Fruit fly (Drosophila melanogaster): ENCODE measurements around the gene Osi15.

Osi15 gene

DNA sequence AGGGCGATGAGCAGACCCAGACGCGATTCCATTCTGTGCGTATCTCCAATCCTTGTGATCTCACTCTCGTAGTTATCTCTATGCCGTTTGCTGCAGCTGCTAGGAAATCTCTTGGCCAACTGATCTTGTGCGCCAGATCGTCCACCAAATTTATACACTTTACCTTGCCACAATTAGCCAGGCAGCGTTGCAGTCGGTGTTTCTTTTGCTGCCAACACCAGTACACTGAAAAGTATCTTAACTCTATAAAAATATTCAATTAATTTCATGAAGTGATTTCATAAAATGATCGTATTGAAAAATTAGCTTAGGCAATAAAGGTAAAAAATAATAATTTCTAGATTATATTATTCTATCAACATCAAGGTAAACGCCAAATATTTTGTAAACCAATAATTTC, 32.9 kb upstream of the Osi15 start, which contains the start of gene Osi11:
Gene Osi11, minus strand, starts transcription at position 101 of the 400 bp plus-strand sequence.
- TF ChIP-seq usp (GFP tag; optimal IDR thresholded peaks at IDR 0.05) (no peak), Dif (GFP tag; optimal IDR thresholded peaks at IDR 0.05; ENCODE audit: partially characterized antibody) (no peak), lola (GFP tag; optimal IDR thresholded peaks at IDR 0.05) (no peak), CG9705 (GFP tag; optimal IDR thresholded peaks at IDR 0.05) (no peak), Mio (GFP tag; optimal IDR thresholded peaks at IDR 0.05) (no peak), rgr (GFP tag; optimal IDR thresholded peaks at IDR 0.05) (no peak), dmrt93B (GFP tag; optimal IDR thresholded peaks at IDR 0.05) (no peak), fru (GFP tag; optimal IDR thresholded peaks at IDR 0.05) (no peak), pan (optimal IDR thresholded peaks at IDR 0.05) (no peak), Hr78 (GFP tag; optimal IDR thresholded peaks at IDR 0.05) (no peak)

DNA sequence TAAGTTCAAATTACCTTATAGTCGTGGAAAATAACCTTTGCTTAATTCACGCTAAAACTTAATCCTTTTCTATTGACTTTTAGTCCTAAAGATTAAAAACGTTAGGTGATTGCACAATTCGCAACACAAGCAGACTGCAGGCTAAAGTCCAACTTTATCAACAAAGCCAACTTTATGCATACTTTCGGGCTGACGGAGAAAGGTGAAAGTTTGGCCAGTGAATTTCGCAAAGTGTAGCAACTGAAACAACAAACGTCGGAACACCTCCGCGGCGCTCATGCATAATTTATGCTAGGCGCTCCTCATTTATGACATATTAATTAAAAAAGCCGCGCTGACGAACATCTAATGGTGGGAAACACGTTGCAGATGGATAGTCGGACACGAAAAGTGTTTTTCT, 31.6 kb upstream of the Osi15 start:
- TF ChIP-seq dmrt93B (GFP tag; optimal IDR thresholded peaks at IDR 0.05) (no peak), ey (GFP tag; optimal IDR thresholded peaks at IDR 0.05) (no peak), Vsx2 (GFP tag; optimal IDR thresholded peaks at IDR 0.05; ENCODE audit: partially characterized antibody) (no peak), psq (GFP tag; optimal IDR thresholded peaks at IDR 0.05) (no peak), Dif (GFP tag; optimal IDR thresholded peaks at IDR 0.05; ENCODE audit: partially characterized antibody) (no peak), sv (GFP tag; optimal IDR thresholded peaks at IDR 0.05) (no peak), foxo (GFP tag; optimal IDR thresholded peaks at IDR 0.05) (no peak), fru (GFP tag; optimal IDR thresholded peaks at IDR 0.05) (no peak), h (GFP tag; optimal IDR thresholded peaks at IDR 0.05) (no peak)

DNA sequence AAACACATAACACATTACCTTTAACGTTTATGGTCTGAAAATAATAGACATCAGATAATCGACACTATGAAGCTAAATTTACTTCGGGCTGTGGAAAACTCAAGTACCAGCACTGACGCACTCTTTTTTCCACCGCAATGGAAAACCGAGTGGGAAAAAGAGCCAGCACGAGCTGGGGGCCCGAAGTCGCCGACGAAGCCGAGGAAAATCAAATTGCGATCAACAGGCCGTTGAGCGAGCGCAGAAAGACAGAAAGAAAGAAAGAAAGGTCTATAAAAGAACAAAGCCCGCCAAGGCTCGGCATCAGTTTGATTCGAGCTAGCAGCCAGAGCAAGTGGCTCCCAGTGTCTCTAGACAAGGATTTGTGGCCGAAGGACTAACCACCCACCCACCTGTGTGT, 23.4 kb upstream of the Osi15 start, which contains the start of gene Osi12:
Gene Osi12, plus strand, starts transcription at position 301 of the 400 bp plus-strand sequence.
- TF ChIP-seq Hr78 (GFP tag; optimal IDR thresholded peaks at IDR 0.05) = no peak
- no peak for TF ChIP-seq Sp1 (GFP tag; optimal IDR thresholded peaks at IDR 0.05)

DNA sequence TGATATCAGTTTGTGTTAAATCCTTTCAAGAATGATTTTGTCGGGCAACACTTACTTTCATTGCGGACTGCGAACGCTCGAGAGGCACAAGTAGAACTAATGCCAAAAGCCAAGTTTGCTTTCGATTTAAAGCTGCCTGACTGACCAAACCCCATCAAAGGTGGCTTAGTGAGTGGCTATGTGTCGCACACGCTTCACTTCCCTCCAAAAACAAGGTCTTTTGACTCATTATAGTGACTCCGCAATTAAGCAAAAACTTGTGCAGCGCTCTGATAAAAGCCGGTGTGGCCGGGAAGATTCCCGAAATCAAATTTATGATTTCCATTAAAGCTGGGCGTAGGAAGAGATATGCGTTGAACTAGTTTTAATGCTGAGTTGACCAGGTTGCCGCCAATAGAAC, 16.5 kb upstream of the Osi15 start, which contains the start of gene CG15597:
Gene CG15597, minus strand, starts transcription at position 101 of the 400 bp plus-strand sequence.
- TF ChIP-seq Sp1 (GFP tag; optimal IDR thresholded peaks at IDR 0.05) = no peak
- TF ChIP-seq foxo (GFP tag; optimal IDR thresholded peaks at IDR 0.05) = no peak
- no peak for TF ChIP-seq Hnf4 (GFP tag; optimal IDR thresholded peaks at IDR 0.05)
- no peak for TF ChIP-seq jim (GFP tag; optimal IDR thresholded peaks at IDR 0.05)
- no peak for TF ChIP-seq sv (GFP tag; optimal IDR thresholded peaks at IDR 0.05)
- no peak for TF ChIP-seq fru (GFP tag; optimal IDR thresholded peaks at IDR 0.05)
- no peak for TF ChIP-seq CG9705 (GFP tag; optimal IDR thresholded peaks at IDR 0.05)
- no peak for TF ChIP-seq woc (GFP tag; optimal IDR thresholded peaks at IDR 0.05)
- no peak for TF ChIP-seq pan (optimal IDR thresholded peaks at IDR 0.05)
- TF ChIP-seq ey (GFP tag; optimal IDR thresholded peaks at IDR 0.05) = no peak
- no peak for TF ChIP-seq N (GFP tag; optimal IDR thresholded peaks at IDR 0.05)
- TF ChIP-seq lola (GFP tag; optimal IDR thresholded peaks at IDR 0.05) = no peak
- TF ChIP-seq Dif (GFP tag; optimal IDR thresholded peaks at IDR 0.05; ENCODE audit: partially characterized antibody) = no peak
- TF ChIP-seq tai (GFP tag; optimal IDR thresholded peaks at IDR 0.05) = no peak
- TF ChIP-seq Mio (GFP tag; optimal IDR thresholded peaks at IDR 0.05) = no peak
- no peak for TF ChIP-seq br (GFP tag; optimal IDR thresholded peaks at IDR 0.05)
- no peak for TF ChIP-seq usp (GFP tag; optimal IDR thresholded peaks at IDR 0.05)
- TF ChIP-seq HLH106 (tag; optimal IDR thresholded peaks at IDR 0.05) = no peak

DNA sequence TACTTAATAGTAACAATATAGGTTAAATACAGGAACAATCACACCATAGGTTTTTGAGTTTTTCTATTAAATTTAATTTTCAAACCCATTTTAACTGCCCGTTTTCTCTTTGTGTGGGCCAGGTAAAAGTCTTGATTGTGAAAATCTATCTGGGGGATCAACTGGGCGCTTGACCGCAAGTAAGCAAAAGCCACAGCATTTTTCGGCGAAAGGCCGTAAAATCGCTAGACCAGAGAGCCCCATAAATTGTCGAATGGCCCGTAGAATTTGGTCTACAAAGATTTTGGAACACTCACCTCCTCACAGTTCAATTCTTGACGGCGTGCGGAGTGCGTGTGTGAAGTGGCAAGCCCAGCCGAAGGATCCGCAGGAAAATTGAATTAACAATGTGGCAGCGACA, 14.2 kb upstream of the Osi15 start, which contains the start of gene CG15594:
Gene CG15594, plus strand, starts transcription at position 301 of the 400 bp plus-strand sequence.
- TF ChIP-seq Sp1 (GFP tag; optimal IDR thresholded peaks at IDR 0.05) (no peak), Dif (GFP tag; optimal IDR thresholded peaks at IDR 0.05; ENCODE audit: partially characterized antibody) (no peak), woc (GFP tag; optimal IDR thresholded peaks at IDR 0.05) (no peak), jim (GFP tag; optimal IDR thresholded peaks at IDR 0.05) (no peak), N (GFP tag; optimal IDR thresholded peaks at IDR 0.05) (no peak), sv (GFP tag; optimal IDR thresholded peaks at IDR 0.05) (no peak), Myc (optimal IDR thresholded peaks at IDR 0.05) (no peak), Vsx2 (GFP tag; optimal IDR thresholded peaks at IDR 0.05; ENCODE audit: partially characterized antibody) (no peak), psq (GFP tag; optimal IDR thresholded peaks at IDR 0.05) (no peak), Hr83 (GFP tag; optimal IDR thresholded peaks at IDR 0.05; ENCODE audit: poor library complexity, severe bottlenecking) (no peak), br (GFP tag; optimal IDR thresholded peaks at IDR 0.05) (no peak), CG9705 (GFP tag; optimal IDR thresholded peaks at IDR 0.05) (no peak), rgr (GFP tag; optimal IDR thresholded peaks at IDR 0.05) (no peak)

DNA sequence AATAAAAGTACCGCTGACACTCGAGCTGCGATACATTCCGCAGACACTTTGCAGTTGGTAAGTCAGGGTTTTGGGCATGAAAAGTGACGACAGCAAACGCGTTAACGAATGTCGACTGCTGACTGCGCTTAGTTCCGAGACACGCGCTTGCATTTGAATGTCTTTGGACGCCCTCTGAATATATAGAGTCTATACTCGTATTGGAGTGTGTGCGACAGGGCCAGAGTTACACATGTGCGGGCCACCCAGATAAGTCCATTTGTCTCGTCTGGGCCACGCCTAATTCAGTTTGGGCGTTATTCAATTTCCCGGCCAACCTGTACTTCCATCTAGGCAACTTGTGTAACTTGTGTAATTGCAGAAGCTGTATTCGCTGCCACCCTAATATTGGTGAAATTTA, 11.3 kb upstream of the Osi15 start:
- TF ChIP-seq Sp1 (GFP tag; optimal IDR thresholded peaks at IDR 0.05) (no peak), ey (GFP tag; optimal IDR thresholded peaks at IDR 0.05) (no peak), sage (GFP tag; optimal IDR thresholded peaks at IDR 0.05) (no peak), Myc (optimal IDR thresholded peaks at IDR 0.05) (no peak), Dif (GFP tag; optimal IDR thresholded peaks at IDR 0.05; ENCODE audit: partially characterized antibody) (no peak), brk (GFP tag; optimal IDR thresholded peaks at IDR 0.05) (no peak), psq (GFP tag; optimal IDR thresholded peaks at IDR 0.05) (no peak), Jra (GFP tag; optimal IDR thresholded peaks at IDR 0.05) (no peak), foxo (GFP tag; optimal IDR thresholded peaks at IDR 0.05) (no peak)
